Worm (Caenorhabditis elegans): ENCODE data around the gene T04C12.33.

Gene T04C12.33

ce11 chrV:11078104-11078724 is 26.2 kb downstream of the T04C12.33 start, which contains the start of gene act-2 (continued):
- TF ChIP-seq ceh-58 (GFP tag; IDR thresholded peaks at IDR 0.05) (no peak), ama-1 (optimal IDR thresholded peaks at IDR 0.05) (no peak), ama-1 (GFP tag; optimal IDR thresholded peaks at IDR 0.05) (no peak), T07F8.4 (tag; optimal IDR thresholded peaks at IDR 0.05) (no peak), ZK185.1 (tag; optimal IDR thresholded peaks at IDR 0.05; ENCODE audit: poor library complexity, severe bottlenecking) (no peak), aptf-2 (GFP tag; conservative IDR thresholded peaks at IDR 0.05) (0 out of 2 replicates have a peak, but pooled peaks have one; percentile 46)

ce11 chrV:11078874-11079273 is 26.9 kb downstream of the T04C12.33 start:
- TF ChIP-seq attf-3 (GFP tag; conservative IDR thresholded peaks at IDR 0.05): no peak
- no peak for TF ChIP-seq nfya-2 (GFP tag; IDR thresholded peaks at IDR 0.05)
- TF ChIP-seq ztf-3 (GFP tag; optimal IDR thresholded peaks at IDR 0.05): no peak
- no peak for TF ChIP-seq pha-4 (tag; optimal IDR thresholded peaks at IDR 0.05)
- no peak for TF ChIP-seq ceh-100 (GFP tag; IDR thresholded peaks at IDR 0.05)
- no peak for TF ChIP-seq fkh-3 (tag; optimal IDR thresholded peaks at IDR 0.05)
- no peak for TF ChIP-seq cebp-1 (GFP tag; IDR thresholded peaks at IDR 0.05)
- TF ChIP-seq cebp-1 (tag; optimal IDR thresholded peaks at IDR 0.05): peak; percentile 82

DNA sequence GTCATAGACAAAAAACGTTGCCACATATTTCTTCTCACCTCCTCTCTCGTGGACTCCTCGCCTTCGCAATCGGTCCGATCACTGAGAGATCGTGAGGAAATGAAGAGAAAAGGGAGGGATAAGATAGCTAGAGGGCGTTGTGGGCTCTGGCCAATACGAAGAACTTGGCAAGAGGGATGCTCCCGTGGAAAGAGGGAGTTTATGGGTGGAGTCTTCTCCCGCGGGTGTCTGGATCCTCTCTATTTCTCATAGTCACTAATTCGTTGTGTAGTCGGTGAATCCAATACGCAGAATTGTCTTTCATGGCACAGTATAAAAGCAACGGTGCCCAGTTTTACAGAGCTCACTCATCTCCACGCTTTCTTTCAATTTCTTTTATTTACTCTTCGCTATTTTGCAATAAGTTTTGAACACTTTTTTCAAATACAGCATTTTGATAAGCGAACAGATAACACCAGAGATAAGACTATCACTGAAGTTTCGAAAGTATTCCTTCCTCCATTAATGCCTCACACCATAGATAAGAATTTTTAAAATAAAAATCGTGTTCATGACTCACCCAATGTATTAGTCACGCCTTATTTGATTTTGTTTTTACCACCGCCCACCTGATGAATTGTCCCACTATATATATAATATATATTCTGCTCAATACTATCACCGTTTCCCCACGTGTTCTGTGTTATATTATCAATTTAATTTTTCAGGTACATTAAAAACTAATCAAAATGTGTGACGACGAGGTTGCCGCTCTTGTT is 28.5 kb downstream of the T04C12.33 start, which contains the start of gene act-1:
Gene act-1 (plus strand): TSS at position 708 of the 758 bp plus-strand sequence.
- TF ChIP-seq pbrm-1 (GFP tag; IDR thresholded peaks at IDR 0.05): 0 out of 2 replicates have a peak, but pooled peaks have one; percentile 40
- TF ChIP-seq sdz-38 (tag; optimal IDR thresholded peaks at IDR 0.05): no peak
- no peak for TF ChIP-seq ceh-100 (GFP tag; IDR thresholded peaks at IDR 0.05)
- peak; percentile 4 for TF ChIP-seq ceh-27 (GFP tag; optimal IDR thresholded peaks at IDR 0.05)
- peak; percentile 20 for TF ChIP-seq nhr-80 (tag; optimal IDR thresholded peaks at IDR 0.05)
- peak; percentile 83 for TF ChIP-seq zfh-2 (GFP tag; conservative IDR thresholded peaks at IDR 0.05)
- no peak for TF ChIP-seq dox-1 (GFP tag; IDR thresholded peaks at IDR 0.05)
- peak; percentile 23; the same call in 1 of the 2 replicates for TF ChIP-seq hmg-1.2 (GFP tag; IDR thresholded peaks at IDR 0.05)
- TF ChIP-seq snpc-1.1 (tag; optimal IDR thresholded peaks at IDR 0.05; ENCODE audit: insufficient read depth): no peak
- TF ChIP-seq cebp-1 (GFP tag; IDR thresholded peaks at IDR 0.05): no peak
- TF ChIP-seq cebp-1 (tag; optimal IDR thresholded peaks at IDR 0.05): peak; percentile 7
- TF ChIP-seq mcd-1 (GFP tag; IDR thresholded peaks at IDR 0.05): peak; percentile 33; the same call in 1 of the 2 replicates

- peak; percentile 42 for TF ChIP-seq somi-1 (GFP tag; optimal IDR thresholded peaks at IDR 0.05)
- TF ChIP-seq ceh-91 (GFP tag; IDR thresholded peaks at IDR 0.05): no peak
- no peak for TF ChIP-seq F10E7.11 (tag; optimal IDR thresholded peaks at IDR 0.05)
- TF ChIP-seq F52B5.7 (tag; optimal IDR thresholded peaks at IDR 0.05): peak; percentile 46
- TF ChIP-seq K11D2.4 (GFP tag; IDR thresholded peaks at IDR 0.05): 0 out of 2 replicates have a peak, but pooled peaks have one; percentile 15
- peak; percentile 6 for TF ChIP-seq lin-40 (tag; optimal IDR thresholded peaks at IDR 0.05)
- no peak for TF ChIP-seq chd-7 (tag; optimal IDR thresholded peaks at IDR 0.05)
- 0 out of 2 replicates have a peak, but pooled peaks have one; percentile 9 for TF ChIP-seq Y95B8A.8 (GFP tag; IDR thresholded peaks at IDR 0.05)
- TF ChIP-seq ceh-100 (GFP tag; IDR thresholded peaks at IDR 0.05): no peak
- TF ChIP-seq K12H6.12 (tag; optimal IDR thresholded peaks at IDR 0.05): peak; percentile 15
- no peak for TF ChIP-seq athp-1 (tag; optimal IDR thresholded peaks at IDR 0.05)
- no peak for TF ChIP-seq nhr-120 (GFP tag; IDR thresholded peaks at IDR 0.05)
- 0 out of 2 replicates have a peak, but pooled peaks have one; percentile 44 for TF ChIP-seq C06A6.2 (GFP tag; conservative IDR thresholded peaks at IDR 0.05)
- peak; percentile 40; the same call in 1 of the 2 replicates for TF ChIP-seq nfyb-1 (GFP tag; IDR thresholded peaks at IDR 0.05)
Measured at ce11 chrV:11082475-11082874, 30.5 kb downstream of the T04C12.33 start.
